Worm (Caenorhabditis elegans): Measurements from ENCODE around the gene F58B4.3.

DNA sequence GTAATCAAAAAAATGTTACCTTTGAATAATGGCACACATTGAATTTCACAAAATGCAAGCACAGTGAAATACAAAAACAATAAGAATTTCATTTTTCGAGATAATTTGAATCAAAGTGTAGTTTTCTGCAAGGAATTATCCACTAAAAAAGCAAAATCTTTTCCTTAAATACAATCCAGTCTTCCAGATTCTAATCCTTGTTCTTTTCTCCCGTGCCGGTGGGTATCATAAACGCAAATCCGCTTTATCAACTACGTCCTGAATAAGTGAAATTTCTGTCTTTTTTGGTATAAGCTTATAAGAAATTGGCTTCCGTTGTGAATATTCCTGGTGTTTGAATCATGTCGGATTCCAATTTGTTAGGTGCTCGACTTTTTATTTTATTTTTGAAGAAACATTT, 41.5 kb upstream of the F58B4.3 start:
- TF ChIP-seq ztf-23 (GFP tag; IDR thresholded peaks at IDR 0.05) (no peak), flt-1 (GFP tag; IDR thresholded peaks at IDR 0.05) (no peak), T22C8.4 (GFP tag; IDR thresholded peaks at IDR 0.05) (no peak), tab-1 (GFP tag; IDR thresholded peaks at IDR 0.05) (no peak), med-1 (GFP tag; optimal IDR thresholded peaks at IDR 0.05; ENCODE audit: insufficient read depth) (no peak), cog-1 (tag; optimal IDR thresholded peaks at IDR 0.05) (no peak)
